Fruit fly (Drosophila melanogaster): Measurements from ENCODE around the gene CG11964.

CG11964 gene

dm6 chr3R:8963756-8964342 lies 19.0 kb upstream of the CG11964 start (continued):
- TF ChIP-seq CG6654 (GFP tag; optimal IDR thresholded peaks at IDR 0.05) (no peak), Sox100B (GFP tag; optimal IDR thresholded peaks at IDR 0.05) (peak; percentile 18), CG14667 (GFP tag; IDR thresholded peaks at IDR 0.05) (no peak), CG8359 (GFP tag; optimal IDR thresholded peaks at IDR 0.05; ENCODE audit: borderline replicate concordance) (no peak), Fer3 (tag; optimal IDR thresholded peaks at IDR 0.05) (no peak), mirr (GFP tag; optimal IDR thresholded peaks at IDR 0.05) (no peak), p53 (GFP tag; optimal IDR thresholded peaks at IDR 0.05) (no peak), CG17568 (GFP tag; optimal IDR thresholded peaks at IDR 0.05) (no peak), CG9609 (GFP tag; optimal IDR thresholded peaks at IDR 0.05) (no peak), Blimp-1 (GFP tag; optimal IDR thresholded peaks at IDR 0.05) (peak; percentile 63), Vsx1 (GFP tag; optimal IDR thresholded peaks at IDR 0.05) (no peak), bigmax (GFP tag; optimal IDR thresholded peaks at IDR 0.05) (no peak), grn (GFP tag; optimal IDR thresholded peaks at IDR 0.05) (no peak), fd96Cb (tag; optimal IDR thresholded peaks at IDR 0.05) (peak; percentile 51), CG4360 (GFP tag; IDR thresholded peaks at IDR 0.05) (peak; percentile 63), CG7839 (tag; optimal IDR thresholded peaks at IDR 0.05) (peak; percentile 48), Ada2b (GFP tag; IDR thresholded peaks at IDR 0.05) (peak; percentile 20; the same call in 1 of the 2 replicates), Taf1 (GFP tag; IDR thresholded peaks at IDR 0.05) (no peak), gcm (GFP tag; optimal IDR thresholded peaks at IDR 0.05) (no peak), cwo (GFP tag; optimal IDR thresholded peaks at IDR 0.05) (no peak), CG8388 (GFP tag; optimal IDR thresholded peaks at IDR 0.05) (peak; percentile 44), CG12391 (tag; optimal IDR thresholded peaks at IDR 0.05) (peak; percentile 53), Oaz (GFP tag; IDR thresholded peaks at IDR 0.05) (no peak), CG31441 (GFP tag; IDR thresholded peaks at IDR 0.05) (peak; percentile 73), org-1 (GFP tag; optimal IDR thresholded peaks at IDR 0.05) (no peak), otp (GFP tag; IDR thresholded peaks at IDR 0.05) (0 out of 3 replicates have a peak, but pooled peaks have one; percentile 35), CG9797 (GFP tag; optimal IDR thresholded peaks at IDR 0.05) (no peak), ken (GFP tag; IDR thresholded peaks at IDR 0.05) (peak; percentile 68; the same call in 2 of the 3 replicates), nmo (GFP tag; optimal IDR thresholded peaks at IDR 0.05) (peak; percentile 49), sna (GFP tag; IDR thresholded peaks at IDR 0.05; ENCODE audit: partially characterized antibody) (no peak), az2 (GFP tag; optimal IDR thresholded peaks at IDR 0.05) (peak; percentile 18), lab (GFP tag; optimal IDR thresholded peaks at IDR 0.05) (peak; percentile 15), BEAF-32 (GFP tag; optimal IDR thresholded peaks at IDR 0.05) (no peak), Oli (tag; optimal IDR thresholded peaks at IDR 0.05) (peak; percentile 48), CG6689 (GFP tag; IDR thresholded peaks at IDR 0.05) (0 out of 2 replicates have a peak, but pooled peaks have one; percentile 19), CG18011 (GFP tag; optimal IDR thresholded peaks at IDR 0.05) (no peak), CG14965 (GFP tag; optimal IDR thresholded peaks at IDR 0.05; ENCODE audit: borderline replicate concordance) (no peak), CG10543 (GFP tag; optimal IDR thresholded peaks at IDR 0.05) (no peak), esg (GFP tag; conservative IDR thresholded peaks at IDR 0.05) (no peak), h (optimal IDR thresholded peaks at IDR 0.05) (no peak), bcd (GFP tag; optimal IDR thresholded peaks at IDR 0.05) (peak; percentile 19), CG6272 (GFP tag; IDR thresholded peaks at IDR 0.05) (no peak), CG15514 (GFP tag; optimal IDR thresholded peaks at IDR 0.05) (no peak)

All from whole organism, embryonic.